Worm (Caenorhabditis elegans): ENCODE data around the gene F49C5.3.

F49C5.3 gene

DNA sequence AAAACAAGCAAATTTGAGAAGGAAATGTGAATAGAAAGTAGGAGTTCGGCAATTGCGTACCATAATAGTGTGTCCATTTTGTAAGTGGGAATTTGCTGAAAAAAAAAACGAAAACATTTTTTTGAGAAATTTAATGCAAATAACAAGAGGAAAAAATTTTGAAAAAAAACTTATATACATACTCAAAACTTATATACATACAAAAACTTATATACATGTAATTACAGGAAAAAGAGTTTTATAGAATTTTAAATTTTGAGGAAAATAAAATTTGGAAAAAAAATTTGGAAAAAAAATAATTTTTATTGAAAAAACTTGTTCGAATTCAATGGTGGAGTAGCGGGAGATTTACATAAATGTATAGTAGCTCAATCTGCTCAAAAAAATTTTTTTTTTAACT is 33.5 kb upstream of the F49C5.3 start, which contains the start of gene ador-1:
Gene ador-1 (minus strand): TSS at position 101 of the 400 bp plus-strand sequence.
- TF ChIP-seq ham-2 (GFP tag; optimal IDR thresholded peaks at IDR 0.05) (no peak), snpc-4 (tag; optimal IDR thresholded peaks at IDR 0.05) (no peak), sptf-1 (tag; optimal IDR thresholded peaks at IDR 0.05) (no peak), ceh-83 (GFP tag; optimal IDR thresholded peaks at IDR 0.05) (no peak), elt-3 (tag; optimal IDR thresholded peaks at IDR 0.05) (no peak), flh-1 (GFP tag; optimal IDR thresholded peaks at IDR 0.05) (no peak), pha-4 (tag; optimal IDR thresholded peaks at IDR 0.05) (no peak), hlh-1 (tag; optimal IDR thresholded peaks at IDR 0.05) (no peak), lin-32 (GFP tag; optimal IDR thresholded peaks at IDR 0.05) (no peak), M03D4.4 (tag; optimal IDR thresholded peaks at IDR 0.05) (no peak), mls-2 (tag; optimal IDR thresholded peaks at IDR 0.05) (no peak), ztf-11 (tag; optimal IDR thresholded peaks at IDR 0.05) (no peak), unc-62 (GFP tag; optimal IDR thresholded peaks at IDR 0.05) (no peak)

DNA sequence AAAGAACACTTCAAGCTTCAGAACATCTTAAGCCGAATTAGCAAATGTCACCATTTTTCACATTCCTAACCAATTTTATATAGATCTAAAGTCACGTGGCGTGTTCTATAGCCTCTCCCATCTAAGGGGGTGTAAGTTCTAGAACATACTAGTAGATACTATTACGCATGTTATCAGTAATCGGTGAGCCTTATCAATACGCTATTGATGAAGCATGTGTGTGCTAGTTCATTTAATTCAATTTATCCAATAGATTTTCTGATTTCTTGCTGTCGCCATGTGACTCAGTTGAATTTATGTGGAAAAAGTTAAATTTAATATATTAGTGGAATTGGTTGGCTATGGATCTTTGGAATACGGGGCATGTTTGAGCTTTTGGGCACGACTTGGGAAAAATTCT is 29.8 kb upstream of the F49C5.3 start:
- TF ChIP-seq ceh-83 (GFP tag; optimal IDR thresholded peaks at IDR 0.05) (no peak), nhr-28 (tag; optimal IDR thresholded peaks at IDR 0.05) (no peak), ces-1 (GFP tag; optimal IDR thresholded peaks at IDR 0.05) (no peak), nhr-12 (tag; optimal IDR thresholded peaks at IDR 0.05) (no peak)

DNA sequence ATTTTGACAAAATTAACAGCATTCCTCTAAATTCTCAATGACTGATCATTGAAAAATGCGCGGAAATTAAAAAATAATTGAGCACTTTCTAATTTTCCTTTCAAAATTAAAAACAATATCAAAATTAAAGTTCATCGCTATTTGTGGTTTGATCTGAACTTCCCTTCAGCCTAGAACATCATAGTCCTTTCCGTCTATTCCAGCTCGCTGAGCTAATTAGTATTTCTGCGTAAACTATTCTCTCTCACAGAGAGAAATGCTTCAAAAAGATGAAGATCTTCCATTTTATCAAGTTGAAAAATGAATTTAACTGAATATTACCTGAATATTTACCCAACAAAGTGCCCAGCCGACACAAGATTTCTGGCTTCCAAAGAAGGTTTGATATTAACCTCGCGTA is 29.3 kb upstream of the F49C5.3 start, which contains the start of gene srh-68:
Gene srh-68 (plus strand): TSS at position 301 of the 400 bp plus-strand sequence.
- no peak for TF ChIP-seq nhr-12 (tag; optimal IDR thresholded peaks at IDR 0.05)
- no peak for TF ChIP-seq unc-62 (GFP tag; optimal IDR thresholded peaks at IDR 0.05)
- no peak for TF ChIP-seq ceh-43 (GFP tag; optimal IDR thresholded peaks at IDR 0.05)
- no peak for TF ChIP-seq sem-2 (GFP tag; optimal IDR thresholded peaks at IDR 0.05)
- no peak for TF ChIP-seq mls-2 (tag; optimal IDR thresholded peaks at IDR 0.05)
- no peak for TF ChIP-seq ceh-83 (GFP tag; optimal IDR thresholded peaks at IDR 0.05)
- no peak for TF ChIP-seq unc-39 (tag; optimal IDR thresholded peaks at IDR 0.05)
- no peak for TF ChIP-seq lsy-2 (tag; optimal IDR thresholded peaks at IDR 0.05)
- no peak for TF ChIP-seq M03D4.4 (tag; optimal IDR thresholded peaks at IDR 0.05)
- TF ChIP-seq drap-1 (GFP tag; optimal IDR thresholded peaks at IDR 0.05) = no peak
- no peak for TF ChIP-seq flh-1 (GFP tag; optimal IDR thresholded peaks at IDR 0.05)
- TF ChIP-seq snpc-4 (tag; optimal IDR thresholded peaks at IDR 0.05) = no peak
- no peak for TF ChIP-seq ceh-39 (tag; optimal IDR thresholded peaks at IDR 0.05)
- TF ChIP-seq mep-1 (tag; optimal IDR thresholded peaks at IDR 0.05) = no peak
- TF ChIP-seq sptf-1 (tag; optimal IDR thresholded peaks at IDR 0.05) = no peak
- TF ChIP-seq elt-1 (tag; optimal IDR thresholded peaks at IDR 0.05; ENCODE audit: borderline replicate concordance, insufficient read depth) = no peak
- no peak for TF ChIP-seq ces-1 (GFP tag; optimal IDR thresholded peaks at IDR 0.05)
- no peak for TF ChIP-seq blmp-1 (tag; optimal IDR thresholded peaks at IDR 0.05)

DNA sequence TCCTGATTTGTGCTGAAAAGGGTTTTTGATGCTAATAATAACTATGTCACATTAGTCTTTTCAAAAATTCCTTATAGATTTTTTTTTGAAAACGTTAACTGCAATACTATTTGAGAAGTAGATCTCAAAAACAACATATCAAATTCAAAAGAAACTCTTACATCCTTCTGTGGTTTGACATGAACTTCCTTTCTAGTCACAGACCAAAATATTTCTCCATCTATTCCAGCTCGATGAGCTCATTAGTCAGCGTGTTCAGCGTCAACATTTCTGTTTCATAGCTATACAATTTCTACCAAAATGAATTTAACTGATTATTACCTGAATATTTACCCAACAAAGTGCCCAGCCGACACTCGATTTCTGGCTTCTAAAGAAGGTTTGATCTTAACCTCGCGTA is 27.7 kb upstream of the F49C5.3 start, which contains the start of gene srh-67:
Gene srh-67 (plus strand): TSS at position 301 of the 400 bp plus-strand sequence.
- no peak for TF ChIP-seq flh-1 (GFP tag; optimal IDR thresholded peaks at IDR 0.05)
- no peak for TF ChIP-seq mls-2 (tag; optimal IDR thresholded peaks at IDR 0.05)
- TF ChIP-seq snpc-4 (tag; optimal IDR thresholded peaks at IDR 0.05) = no peak

DNA sequence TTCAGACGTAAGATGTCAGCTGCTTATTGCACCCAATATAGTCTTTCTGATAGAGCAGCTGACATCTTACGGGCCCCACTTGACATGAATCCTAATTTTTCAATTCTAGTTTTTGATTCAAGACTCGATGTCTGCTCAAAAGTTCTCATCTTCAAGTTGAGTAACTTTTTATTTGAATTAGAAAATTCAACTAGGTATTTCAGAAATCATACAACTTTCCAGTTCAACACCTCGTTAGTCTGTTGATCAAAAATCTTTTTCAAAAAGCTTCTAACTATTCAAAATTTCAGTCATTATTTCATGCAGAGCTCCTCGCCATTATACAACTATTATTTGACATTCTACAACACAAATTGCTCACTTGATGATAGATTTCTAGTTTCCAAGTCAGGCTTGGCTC is 24.4 kb upstream of the F49C5.3 start, which contains the start of gene srh-73:
Gene srh-73 (plus strand): TSS at position 301 of the 400 bp plus-strand sequence.
- TF ChIP-seq snpc-4 (tag; optimal IDR thresholded peaks at IDR 0.05) = no peak
- TF ChIP-seq mab-5 (tag; optimal IDR thresholded peaks at IDR 0.05) = no peak
- TF ChIP-seq ceh-39 (tag; optimal IDR thresholded peaks at IDR 0.05) = no peak
- no peak for TF ChIP-seq lin-32 (GFP tag; optimal IDR thresholded peaks at IDR 0.05)
- TF ChIP-seq cnd-1 (tag; optimal IDR thresholded peaks at IDR 0.05) = no peak
- TF ChIP-seq nhr-237 (tag; optimal IDR thresholded peaks at IDR 0.05) = no peak
- no peak for TF ChIP-seq mep-1 (tag; optimal IDR thresholded peaks at IDR 0.05)
- no peak for TF ChIP-seq bed-3 (GFP tag; optimal IDR thresholded peaks at IDR 0.05)
- TF ChIP-seq sptf-1 (tag; optimal IDR thresholded peaks at IDR 0.05) = no peak
- no peak for TF ChIP-seq ceh-83 (GFP tag; optimal IDR thresholded peaks at IDR 0.05)
- no peak for TF ChIP-seq nhr-2 (tag; optimal IDR thresholded peaks at IDR 0.05)
- TF ChIP-seq flh-1 (GFP tag; optimal IDR thresholded peaks at IDR 0.05) = no peak
- no peak for TF ChIP-seq drap-1 (GFP tag; optimal IDR thresholded peaks at IDR 0.05)
- TF ChIP-seq ces-1 (GFP tag; optimal IDR thresholded peaks at IDR 0.05) = no peak
- no peak for TF ChIP-seq elt-1 (tag; optimal IDR thresholded peaks at IDR 0.05; ENCODE audit: borderline replicate concordance, insufficient read depth)
- no peak for TF ChIP-seq nhr-12 (tag; optimal IDR thresholded peaks at IDR 0.05)
- TF ChIP-seq nhr-76 (tag; optimal IDR thresholded peaks at IDR 0.05) = no peak
- no peak for TF ChIP-seq ham-2 (GFP tag; optimal IDR thresholded peaks at IDR 0.05)
- no peak for TF ChIP-seq sem-2 (GFP tag; optimal IDR thresholded peaks at IDR 0.05)
